Worm (Caenorhabditis elegans) whole organism, young adult: Measurements from ENCODE around the gene grl-23.
A peak's percentile ranks its signal among the peaks of the same experiment; 100 is the strongest.

Experiments
- C06A6.2 ChIP-seq: fragments of 200-800 bp; sonication (Bioruptor generic); conservative IDR thresholded peaks from 2 replicates; pipeline ENCODE4 v1.3.6; 2022; ENCODE audit warnings: missing genetic modification characterization, missing compliant biosample characterization
- D2030.7 ChIP-seq: fragments of 200-800 bp; sonication (Bioruptor generic); IDR thresholded peaks from 2 replicates; pipeline ENCODE4 v1.3.6; 2022; ENCODE audit warnings: missing genetic modification reagents, missing genetic modification characterization, missing compliant biosample characterization
- F10E7.11 ChIP-seq: sonication (generic microtip); optimal IDR thresholded peaks from 2 replicates; lab custom pipeline; 2017; ENCODE audit warnings: mild to moderate bottlenecking, missing genetic modification characterization, moderate library complexity, missing compliant biosample characterization
- F22D6.2 ChIP-seq: sonication (generic microtip); optimal IDR thresholded peaks from 2 replicates; lab custom pipeline; 2016; ENCODE audit warnings: mild to moderate bottlenecking, missing genetic modification characterization, missing compliant biosample characterization
- F23B12.7 ChIP-seq: sonication (generic microtip); optimal IDR thresholded peaks from 2 replicates; lab custom pipeline; 2017; ENCODE audit warnings: missing genetic modification characterization, mild to moderate bottlenecking, missing compliant biosample characterization, antibody characterized with exemption, moderate library complexity; ENCODE audit not compliant: insufficient read depth
- F33H1.4 ChIP-seq: fragments of 200-800 bp; sonication (Bioruptor generic); IDR thresholded peaks from 2 replicates; pipeline ENCODE4 v1.3.6; 2022; ENCODE audit warnings: missing genetic modification reagents, missing genetic modification characterization, missing compliant biosample characterization
- F39B2.1 ChIP-seq: fragments of 200-800 bp; sonication (Bioruptor generic); IDR thresholded peaks from 2 replicates; pipeline ENCODE4 v1.3.6; 2022; ENCODE audit warnings: missing genetic modification reagents, missing genetic modification characterization, missing compliant biosample characterization
- F49E8.2 ChIP-seq: sonication (generic microtip); optimal IDR thresholded peaks from 3 replicates; lab custom pipeline; 2017; ENCODE audit warnings: missing genetic modification characterization, mild to moderate bottlenecking, missing compliant biosample characterization, antibody characterized with exemption, moderate library complexity; ENCODE audit not compliant: insufficient read depth
- F57A8.1 ChIP-seq: fragments of 200-800 bp; sonication (Bioruptor generic); optimal IDR thresholded peaks from 2 replicates; lab custom pipeline; 2018; ENCODE audit warnings: mild to moderate bottlenecking, missing genetic modification characterization, moderate library complexity, missing compliant biosample characterization
- K12H6.12 ChIP-seq: fragments of 200-800 bp; sonication (Bioruptor generic); optimal IDR thresholded peaks from 2 replicates; lab custom pipeline; 2018; ENCODE audit warnings: mild to moderate bottlenecking, missing genetic modification characterization, missing compliant biosample characterization
- Y95B8A.8 ChIP-seq: fragments of 200-800 bp; sonication (Bioruptor generic); IDR thresholded peaks from 2 replicates; pipeline ENCODE4 v1.3.6; 2022; ENCODE audit warnings: missing genetic modification reagents, missing genetic modification characterization, missing compliant biosample characterization
- ZK185.1 ChIP-seq: sonication (generic microtip); optimal IDR thresholded peaks from 2 replicates; lab custom pipeline; 2016; ENCODE audit warnings: mild to moderate bottlenecking, missing genetic modification characterization, missing compliant biosample characterization; ENCODE audit not compliant: poor library complexity, severe bottlenecking
- atf-7 ChIP-seq: sonication (generic microtip); optimal IDR thresholded peaks from 2 replicates; lab custom pipeline; 2017; ENCODE audit warnings: mild to moderate bottlenecking, missing genetic modification characterization, missing compliant biosample characterization
- attf-6 ChIP-seq: fragments of 200-800 bp; sonication (Bioruptor generic); IDR thresholded peaks from 2 replicates; pipeline ENCODE4 v1.3.6; 2022; ENCODE audit warnings: missing genetic modification reagents, missing genetic modification characterization, missing compliant biosample characterization
- cebp-2 ChIP-seq: fragments of 200-800 bp; sonication (Bioruptor generic); IDR thresholded peaks from 2 replicates; pipeline ENCODE4 v1.3.6; 2022; ENCODE audit warnings: missing genetic modification characterization, missing compliant biosample characterization
- ceh-27 ChIP-seq: fragments of 200-800 bp; sonication (Bioruptor generic); optimal IDR thresholded peaks from 2 replicates; lab custom pipeline; 2018; ENCODE audit warnings: mild to moderate bottlenecking, missing genetic modification characterization, moderate library complexity, missing compliant biosample characterization
- ceh-40 ChIP-seq: fragments of 200-800 bp; sonication (Bioruptor generic); IDR thresholded peaks from 2 replicates; pipeline ENCODE4 v1.3.6; 2022; ENCODE audit warnings: missing genetic modification characterization, missing compliant biosample characterization
- ceh-58 ChIP-seq: fragments of 200-800 bp; sonication (Bioruptor generic); IDR thresholded peaks from 2 replicates; pipeline ENCODE4 v1.3.6; 2022; ENCODE audit warnings: missing genetic modification characterization, missing compliant biosample characterization
- ceh-79 ChIP-seq: sonication (generic microtip); optimal IDR thresholded peaks from 2 replicates; lab custom pipeline; 2017; ENCODE audit warnings: mild to moderate bottlenecking, missing genetic modification characterization, missing compliant biosample characterization
- ceh-91 ChIP-seq: fragments of 200-800 bp; sonication (Bioruptor generic); IDR thresholded peaks from 2 replicates; pipeline ENCODE4 v1.3.6; 2022; ENCODE audit warnings: missing genetic modification reagents, missing genetic modification characterization, missing compliant biosample characterization
- chd-7 ChIP-seq: sonication (generic microtip); optimal IDR thresholded peaks from 2 replicates; lab custom pipeline; 2016; ENCODE audit warnings: mild to moderate bottlenecking, missing genetic modification characterization, moderate library complexity, missing compliant biosample characterization
- die-1 ChIP-seq: sonication (generic microtip); optimal IDR thresholded peaks from 2 replicates; lab custom pipeline; 2016; ENCODE audit warnings: missing genotype, mild to moderate bottlenecking, missing genetic modification characterization, missing compliant biosample characterization
- dox-1 ChIP-seq: fragments of 200-800 bp; sonication (Bioruptor generic); IDR thresholded peaks from 2 replicates; pipeline ENCODE4 v1.3.6; 2022; ENCODE audit warnings: missing genetic modification reagents, missing genetic modification characterization, missing compliant biosample characterization
- egl-44 ChIP-seq: fragments of 200-800 bp; sonication (Bioruptor generic); IDR thresholded peaks from 2 replicates; pipeline ENCODE4 v1.3.6; 2022; ENCODE audit warnings: missing genetic modification reagents, missing genetic modification characterization, missing compliant biosample characterization
- hlh-12 ChIP-seq: sonication (generic microtip); optimal IDR thresholded peaks from 2 replicates; lab custom pipeline; 2016; ENCODE audit warnings: missing genetic modification characterization, missing compliant biosample characterization
- hmg-1.2 ChIP-seq: fragments of 200-800 bp; sonication (Bioruptor generic); IDR thresholded peaks from 2 replicates; pipeline ENCODE4 v1.3.6; 2022; ENCODE audit warnings: missing genetic modification reagents, missing genetic modification characterization, missing compliant biosample characterization
- hmg-20 ChIP-seq: fragments of 200-800 bp; sonication (Bioruptor generic); IDR thresholded peaks from 2 replicates; pipeline ENCODE4 v1.3.6; 2022; ENCODE audit warnings: missing genetic modification reagents, missing genetic modification characterization, missing compliant biosample characterization
- lag-1 ChIP-seq: fragments of 200-800 bp; sonication (Bioruptor generic); IDR thresholded peaks from 2 replicates; pipeline ENCODE4 v1.3.6; 2022; ENCODE audit warnings: missing genetic modification reagents, missing genetic modification characterization, missing compliant biosample characterization
- let-607 ChIP-seq, 2 experiments: fragments of 200-800 bp in 1 of 2; sonication (Bioruptor generic) in 1 of 2; sonication (generic microtip) in 1 of 2; optimal IDR thresholded peaks; 2 replicates each; lab custom pipeline; 2016 to 2018; ENCODE audit warnings: mild to moderate bottlenecking in 2 of 2, missing compliant biosample characterization in 2 of 2, missing genetic modification characterization in 2 of 2, moderate library complexity in 2 of 2, missing genotype in 1 of 2
- lin-26 ChIP-seq: fragments of 200-800 bp; sonication (Bioruptor generic); IDR thresholded peaks from 2 replicates; pipeline ENCODE4 v1.3.6; 2022; ENCODE audit warnings: missing genetic modification reagents, missing genetic modification characterization, missing compliant biosample characterization
- lin-40 ChIP-seq: sonication (generic microtip); optimal IDR thresholded peaks from 2 replicates; lab custom pipeline; 2016; ENCODE audit warnings: missing genetic modification characterization, mild to moderate bottlenecking, missing compliant biosample characterization, missing genotype, missing genetic modification reagents
- lsl-1 ChIP-seq: fragments of 200-800 bp; sonication (Bioruptor generic); optimal IDR thresholded peaks from 2 replicates; lab custom pipeline; 2018; ENCODE audit warnings: mild to moderate bottlenecking, missing genetic modification characterization, moderate library complexity, missing compliant biosample characterization
- madf-6 ChIP-seq: fragments of 200-800 bp; sonication (Bioruptor generic); IDR thresholded peaks from 2 replicates; pipeline ENCODE4 v1.3.6; 2022; ENCODE audit warnings: missing genetic modification reagents, missing genetic modification characterization, missing compliant biosample characterization
- mcd-1 ChIP-seq: fragments of 200-800 bp; sonication (Bioruptor generic); IDR thresholded peaks from 2 replicates; pipeline ENCODE4 v1.3.6; 2022; ENCODE audit warnings: missing genetic modification reagents, missing genetic modification characterization, missing compliant biosample characterization
- nhr-80 ChIP-seq: sonication (generic microtip); optimal IDR thresholded peaks from 2 replicates; lab custom pipeline; 2016; ENCODE audit warnings: missing genetic modification characterization, missing compliant biosample characterization
- nhr-90 ChIP-seq: sonication (generic microtip); optimal IDR thresholded peaks from 2 replicates; lab custom pipeline; 2016; ENCODE audit warnings: missing genotype, mild to moderate bottlenecking, missing genetic modification characterization, missing compliant biosample characterization
- repo-1 ChIP-seq: sonication (generic microtip); optimal IDR thresholded peaks from 2 replicates; lab custom pipeline; 2017; ENCODE audit warnings: mild to moderate bottlenecking, missing genetic modification characterization, missing compliant biosample characterization
- rpc-1 ChIP-seq, 2 experiments: fragments of 150-350 bp in 1 of 2; sonication (generic microtip) in 1 of 2; optimal IDR thresholded peaks; 2 replicates each; lab custom pipeline; 2014 to 2018; ENCODE audit warnings: missing biosample characterization in 1 of 2, missing genetic modification characterization in 1 of 2, missing genetic modification reagents in 1 of 2, missing genotype in 1 of 2
- snpc-1.1 ChIP-seq: sonication (generic microtip); optimal IDR thresholded peaks from 2 replicates; lab custom pipeline; 2017; ENCODE audit warnings: missing genetic modification characterization, mild to moderate bottlenecking, missing compliant biosample characterization, antibody characterized with exemption, moderate library complexity, missing genotype, missing genetic modification reagents; ENCODE audit not compliant: insufficient read depth
- somi-1 ChIP-seq: fragments of 200-800 bp; sonication (Bioruptor generic); optimal IDR thresholded peaks from 2 replicates; lab custom pipeline; 2018; ENCODE audit warnings: mild to moderate bottlenecking, missing genetic modification characterization, missing compliant biosample characterization
- unc-130 ChIP-seq: sonication (generic microtip); optimal IDR thresholded peaks from 2 replicates; lab custom pipeline; 2016; ENCODE audit warnings: missing genetic modification reagents, missing genetic modification characterization, missing compliant biosample characterization
- unc-62 ChIP-seq: fragments of 150-350 bp; optimal IDR thresholded peaks from 2 replicates; lab custom pipeline; 2014; ENCODE audit warnings: missing biosample characterization, missing genetic modification reagents, missing genetic modification characterization

The grl-23 gene

DNA sequence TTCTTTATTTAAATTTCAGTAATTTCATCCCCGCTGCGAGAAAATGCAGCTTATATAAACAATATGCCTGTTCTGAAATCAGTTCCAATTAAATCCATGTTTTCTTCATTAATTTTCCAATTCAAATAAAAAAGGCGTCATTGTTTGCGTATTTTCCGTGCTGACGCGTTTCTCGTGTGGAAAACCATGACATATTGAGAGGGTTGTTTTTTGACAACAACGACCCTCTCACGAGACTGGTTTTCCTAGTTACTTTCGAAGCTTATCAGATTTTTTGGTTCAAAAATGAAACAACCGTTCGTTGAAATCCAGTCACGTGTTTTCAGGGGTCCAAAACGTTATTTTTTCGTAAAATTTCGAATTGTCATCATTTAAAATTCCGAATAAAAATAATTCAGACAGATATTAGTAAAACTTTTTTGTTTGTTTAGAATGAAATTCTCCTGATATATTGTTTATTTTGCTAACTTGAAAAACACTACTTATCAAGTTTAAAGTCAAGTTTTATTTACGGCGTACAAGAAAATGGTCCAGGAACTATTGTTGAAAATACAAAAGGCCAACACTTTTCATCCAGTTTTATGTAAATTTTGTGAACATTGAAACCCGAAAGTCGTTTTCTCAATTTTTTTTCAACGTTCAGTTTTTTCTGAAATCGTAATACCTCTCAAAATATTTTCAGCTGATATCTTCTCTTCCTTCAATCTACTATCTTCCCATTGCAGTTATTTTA, 23.0 kb upstream of the grl-23 start, which contains the start of gene C14C10.5 (continued):
- TF ChIP-seq Y95B8A.8: no peak
- TF ChIP-seq, all 124 proteins: peak for 5

ce11 chrV:12599110-12599509, 22.4 kb upstream of the grl-23 start, which contains the start of the genes C14C10.10 and ril-2:
TSS of gene C14C10.10 (minus strand) at chrV:12599128.
TSS of gene ril-2 (minus strand) at chrV:12599157.
- TF ChIP-seq attf-6 (GFP tag; lab: Robert Waterston, UW) (no peak), hmg-1.2 (GFP tag; lab: Robert Waterston, UW) (peak; percentile 94)

DNA sequence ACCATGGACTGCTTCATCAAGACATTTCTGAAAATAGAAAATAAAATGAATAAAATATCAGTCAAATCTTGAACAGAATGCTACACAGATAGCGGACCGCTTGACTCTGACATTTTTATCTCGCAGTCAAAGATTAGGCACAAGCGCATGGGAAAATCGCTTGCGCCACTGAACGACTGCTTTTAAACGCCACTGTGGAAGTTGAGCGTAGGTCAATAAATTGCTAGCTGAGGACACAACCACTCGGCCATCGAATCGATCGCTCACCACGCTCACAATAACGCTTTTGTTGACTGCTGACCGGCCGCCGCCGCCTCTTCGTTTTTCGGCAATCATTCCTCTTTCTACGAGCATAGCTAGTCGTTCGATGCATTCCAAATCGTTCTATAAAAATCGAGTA, 20.1 kb upstream of the grl-23 start:
- peak; percentile 35; the same call in 1 of the 2 replicates for TF ChIP-seq D2030.7 (GFP tag; lab: Robert Waterston, UW)
- no peak for TF ChIP-seq ceh-79 (tag; lab: Kevin White, UChicago)
- peak; percentile 44 for TF ChIP-seq nhr-80 (tag; lab: Kevin White, UChicago)
- peak; percentile 84 for TF ChIP-seq ZK185.1 (tag; lab: Kevin White, UChicago)
- TF ChIP-seq K12H6.12 (tag; lab: Kevin White, UChicago): peak; percentile 55
- TF ChIP-seq lag-1 (GFP tag; lab: Robert Waterston, UW): no peak
- TF ChIP-seq die-1 (tag; lab: Kevin White, UChicago): peak; percentile 79
- peak; percentile 74 for TF ChIP-seq F23B12.7
- TF ChIP-seq ceh-91 (GFP tag; lab: Robert Waterston, UW): no peak
- peak; percentile 19 for TF ChIP-seq atf-7 (tag; lab: Kevin White, UChicago)
- peak; percentile 40; the same call in 1 of the 2 replicates for TF ChIP-seq hmg-1.2 (GFP tag; lab: Robert Waterston, UW)
- peak; percentile 6 to 48 for TF ChIP-seq let-607 (tag; optimal IDR thresholded peaks at IDR 0.05; lab: Kevin White, UChicago)
- TF ChIP-seq dox-1 (GFP tag; lab: Robert Waterston, UW): peak; percentile 78
- no peak for TF ChIP-seq F39B2.1
- TF ChIP-seq unc-62: no peak
- peak; percentile 22 for TF ChIP-seq ceh-27 (GFP tag; lab: Kevin White, UChicago)
- peak; percentile 45 for TF ChIP-seq F49E8.2 (tag; lab: Kevin White, UChicago)
- peak; percentile 48 for TF ChIP-seq chd-7 (tag; lab: Kevin White, UChicago)
- TF ChIP-seq lin-40 (tag; lab: Kevin White, UChicago): peak; percentile 45
- peak; percentile 22 for TF ChIP-seq somi-1
- peak; percentile 27 for TF ChIP-seq lsl-1 (GFP tag; lab: Kevin White, UChicago)
- 0 out of 2 replicates have a peak, but pooled peaks have one; percentile 27 for TF ChIP-seq Y95B8A.8
- TF ChIP-seq ceh-40 (GFP tag; lab: Robert Waterston, UW): no peak
- TF ChIP-seq cebp-2 (GFP tag; lab: Robert Waterston, UW): peak; percentile 92
- peak; percentile 54 for TF ChIP-seq F10E7.11 (tag; lab: Kevin White, UChicago)
- TF ChIP-seq F22D6.2 (tag; lab: Kevin White, UChicago): no peak
- peak; percentile 50 for TF ChIP-seq mcd-1 (GFP tag; lab: Robert Waterston, UW)
- peak; percentile 61; the same call in 1 of the 2 replicates for TF ChIP-seq madf-6
- TF ChIP-seq hlh-12 (tag; lab: Kevin White, UChicago): peak; percentile 52
- peak; percentile 24 for TF ChIP-seq snpc-1.1 (tag; lab: Kevin White, UChicago)
- no peak for TF ChIP-seq F57A8.1 (GFP tag; lab: Kevin White, UChicago)
- no peak for TF ChIP-seq ceh-58 (GFP tag; lab: Robert Waterston, UW)
- peak; percentile 49; the same call in 1 of the 2 replicates for TF ChIP-seq egl-44 (GFP tag; lab: Robert Waterston, UW)
- no peak for TF ChIP-seq hmg-20 (GFP tag; lab: Robert Waterston, UW)
- peak; percentile 64 for TF ChIP-seq rpc-1 (optimal IDR thresholded peaks at IDR 0.05; lab: Kevin White, UChicago)
- peak; percentile 78 for TF ChIP-seq rpc-1 (tag; optimal IDR thresholded peaks at IDR 0.05; lab: Kevin White, UChicago)
- peak; percentile 73 for TF ChIP-seq repo-1 (tag; lab: Kevin White, UChicago)
- TF ChIP-seq F33H1.4: no peak
- TF ChIP-seq unc-130 (GFP tag; lab: Kevin White, UChicago): peak; percentile 2
- peak; percentile 86 for TF ChIP-seq lin-26 (GFP tag; lab: Robert Waterston, UW)
- peak; percentile 43; the same call in 1 of the 2 replicates for TF ChIP-seq C06A6.2 (GFP tag; lab: Robert Waterston, UW)
- TF ChIP-seq nhr-90 (tag; lab: Kevin White, UChicago): peak; percentile 90
